Worm (Caenorhabditis elegans): Measurements from ENCODE around the gene ugt-61.

- TF ChIP-seq cog-1 (tag; optimal IDR thresholded peaks at IDR 0.05) (no peak), tab-1 (GFP tag; IDR thresholded peaks at IDR 0.05) (no peak), klf-2 (GFP tag; conservative IDR thresholded peaks at IDR 0.05) (no peak), ztf-29 (GFP tag; IDR thresholded peaks at IDR 0.05) (no peak), ref-1 (GFP tag; conservative IDR thresholded peaks at IDR 0.05) (no peak), flt-1 (GFP tag; IDR thresholded peaks at IDR 0.05) (no peak), ztf-23 (GFP tag; IDR thresholded peaks at IDR 0.05) (no peak), med-1 (GFP tag; optimal IDR thresholded peaks at IDR 0.05; ENCODE audit: insufficient read depth) (no peak), T22C8.4 (GFP tag; IDR thresholded peaks at IDR 0.05) (no peak)
These were observed 47.6 kb upstream of the ugt-61 start for ce11 chrV:4694466-4695092.
